Fruit fly (Drosophila melanogaster) whole organism: ENCODE results near the gene mex1.

Experiments used
- CG8478 ChIP-seq: fragments of >200 bp; optimal IDR thresholded peaks from 2 replicates; lab custom pipeline; 2018; ENCODE audit warnings: inconsistent platforms
- Dll ChIP-seq: fragments of >200 bp; optimal IDR thresholded peaks from 2 replicates; lab custom pipeline; 2017
- EcR ChIP-seq, 2 experiments: fragments of >200 bp; optimal IDR thresholded peaks; 2 replicates each; lab custom pipeline; 2017; ENCODE audit warnings: missing biosample characterization in 2 of 2, missing genetic modification characterization in 2 of 2, missing genetic modification reagents in 2 of 2
- pan ChIP-seq: fragments of >200 bp; optimal IDR thresholded peaks from 2 replicates; lab custom pipeline; 2017
- psq ChIP-seq: fragments of >200 bp; optimal IDR thresholded peaks from 2 replicates; lab custom pipeline; 2017
- usp ChIP-seq: fragments of >200 bp; optimal IDR thresholded peaks from 2 replicates; lab custom pipeline; 2017; ENCODE audit warnings: missing biosample characterization, missing genetic modification characterization, mixed read lengths

The mex1 gene

dm6 chr3L:15497902-15498301 is 21.5 kb downstream of the mex1 start, which contains the start of gene CG7276:
Gene CG7276, plus strand, starts transcription at chr3L:15498202.
- TF ChIP-seq EcR (GFP tag; optimal IDR thresholded peaks at IDR 0.05; lab: Kevin White, UChicago) = no peak
- TF ChIP-seq usp (GFP tag; lab: Kevin White, UChicago) = no peak
- TF ChIP-seq Dll (lab: Kevin White, UChicago) = no peak
- no peak for TF ChIP-seq pan (lab: Kevin White, UChicago)
- no peak for TF ChIP-seq psq (lab: Kevin White, UChicago)
- no peak for TF ChIP-seq CG8478 (lab: Kevin White, UChicago)

dm6 chr3L:15496274-15496673 is 23.1 kb downstream of the mex1 start, which contains the start of gene CG13455:
Gene CG13455, plus strand, starts transcription at chr3L:15496574.
- no peak for TF ChIP-seq usp (GFP tag; lab: Kevin White, UChicago)
- no peak for TF ChIP-seq pan (lab: Kevin White, UChicago)
- no peak for TF ChIP-seq Dll (lab: Kevin White, UChicago)

dm6 chr3L:15495449-15495848 is 23.9 kb downstream of the mex1 start, which contains the start of gene CG12355:
Gene CG12355, minus strand, starts transcription at chr3L:15495549.
- TF ChIP-seq CG8478 (lab: Kevin White, UChicago) = no peak
- TF ChIP-seq psq (lab: Kevin White, UChicago) = no peak
- TF ChIP-seq EcR (GFP tag; optimal IDR thresholded peaks at IDR 0.05; lab: Kevin White, UChicago) = no peak
- no peak for TF ChIP-seq pan (lab: Kevin White, UChicago)
- no peak for TF ChIP-seq usp (GFP tag; lab: Kevin White, UChicago)
- TF ChIP-seq Dll (lab: Kevin White, UChicago) = no peak

- no peak for TF ChIP-seq CG8478 (lab: Kevin White, UChicago)
- TF ChIP-seq Dll (lab: Kevin White, UChicago) = no peak
- no peak for TF ChIP-seq psq (lab: Kevin White, UChicago)
- no peak for TF ChIP-seq usp (GFP tag; lab: Kevin White, UChicago)
- no peak for TF ChIP-seq pan (lab: Kevin White, UChicago)
- no peak for TF ChIP-seq EcR (GFP tag; optimal IDR thresholded peaks at IDR 0.05; lab: Kevin White, UChicago)
Observed at dm6 chr3L:15494599-15495271, 24.7 kb downstream of the mex1 start.

dm6 chr3L:15493886-15494598 is 25.4 kb downstream of the mex1 start:
- TF ChIP-seq CG8478 (lab: Kevin White, UChicago) = no peak
- TF ChIP-seq EcR (GFP tag; optimal IDR thresholded peaks at IDR 0.05; lab: Kevin White, UChicago) = no peak
- no peak for TF ChIP-seq usp (GFP tag; lab: Kevin White, UChicago)
- no peak for TF ChIP-seq pan (lab: Kevin White, UChicago)
- no peak for TF ChIP-seq Dll (lab: Kevin White, UChicago)
- TF ChIP-seq psq (lab: Kevin White, UChicago) = no peak

- TF ChIP-seq Dll (lab: Kevin White, UChicago) (no peak), usp (GFP tag; lab: Kevin White, UChicago) (no peak), pan (lab: Kevin White, UChicago) (no peak), CG8478 (lab: Kevin White, UChicago) (no peak), EcR (GFP tag; optimal IDR thresholded peaks at IDR 0.05; lab: Kevin White, UChicago) (no peak), psq (lab: Kevin White, UChicago) (no peak)
Observed at dm6 chr3L:15485302-15485701, 34.1 kb downstream of the mex1 start, which contains the start of gene Ran-like. Gene Ran-like, minus strand, starts transcription at chr3L:15485402.

- TF ChIP-seq usp (GFP tag; lab: Kevin White, UChicago) = no peak
- no peak for TF ChIP-seq Dll (lab: Kevin White, UChicago)
- no peak for TF ChIP-seq CG8478 (lab: Kevin White, UChicago)
- no peak for TF ChIP-seq psq (lab: Kevin White, UChicago)
- no peak for TF ChIP-seq pan (lab: Kevin White, UChicago)
- TF ChIP-seq EcR (GFP tag; optimal IDR thresholded peaks at IDR 0.05; lab: Kevin White, UChicago) = no peak
Observed at dm6 chr3L:15474010-15474409, 45.4 kb downstream of the mex1 start, which contains the start of gene cocoon. Gene cocoon, minus strand, starts transcription at chr3L:15474110.
